Worm (Caenorhabditis elegans): ENCODE results near the gene T19H5.6.
"Not testable (repeated sequence)": the region's sequence is repeated elsewhere in the genome, so short reads cannot be mapped to it uniquely, and the experiment has no call there.

T19H5.6 gene

DNA sequence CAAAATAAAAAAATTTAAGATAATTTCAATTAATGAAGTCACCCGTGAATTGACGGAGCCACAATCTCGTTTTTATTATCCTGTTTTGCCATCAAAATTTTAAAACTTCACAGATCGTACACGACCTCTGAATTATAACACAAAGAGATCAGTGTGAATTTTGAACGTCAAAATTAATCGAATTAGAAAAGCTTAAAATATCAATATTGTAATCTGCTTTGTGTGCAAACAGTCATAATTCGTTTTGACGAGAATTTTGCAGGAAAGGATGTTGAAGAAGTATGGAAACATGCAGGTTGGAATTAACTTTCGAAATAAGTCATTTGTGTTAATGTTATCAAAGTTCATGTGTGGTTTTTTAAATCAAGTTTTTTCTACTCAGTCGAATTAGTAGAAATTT lies 8.1 kb downstream of the T19H5.6 start, which contains the start of gene chil-21:
chil-21 (minus strand) TSS at position 101 of the 400 bp plus-strand sequence.
- TF ChIP-seq F13H6.1, ZK546.5, C34F6.9 (tag; optimal IDR thresholded peaks at IDR 0.05): not testable (repeated sequence)

- TF ChIP-seq mbf-1, ztf-11, nhr-12 (tag; optimal IDR thresholded peaks at IDR 0.05): not testable (repeated sequence)
Observed at ce11 chrII:9459462-9459861, 10.6 kb downstream of the T19H5.6 start, which contains the start of gene R09D1.14. Gene R09D1.14, minus strand, starts transcription at chrII:9459562.

DNA sequence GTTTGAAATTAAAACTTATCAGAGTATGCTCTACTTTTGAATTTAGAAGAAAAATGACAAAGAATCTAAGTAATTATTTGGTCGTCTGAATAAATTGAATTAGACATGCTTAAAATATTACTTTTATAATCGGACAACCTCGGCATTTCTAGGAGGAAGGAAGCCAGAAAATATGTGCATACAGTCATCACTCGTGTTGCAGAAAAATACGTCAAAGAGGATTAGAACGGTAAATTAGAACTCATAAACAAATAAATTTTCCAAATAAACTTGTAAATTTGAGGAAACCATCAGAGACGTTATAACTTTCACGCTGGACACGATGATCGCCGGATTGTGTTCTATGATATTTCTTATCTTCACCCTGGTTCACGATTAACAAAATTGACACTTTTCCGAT lies 15.7 kb downstream of the T19H5.6 start, which contains the start of gene chil-19:
chil-19 (minus strand) TSS at position 101 of the 400 bp plus-strand sequence.
- TF ChIP-seq sma-9 (GFP tag; optimal IDR thresholded peaks at IDR 0.05) (no peak), sma-9 (tag; optimal IDR thresholded peaks at IDR 0.05) (no peak), ceh-82 (tag; optimal IDR thresholded peaks at IDR 0.05) (no peak), elt-3 (tag; optimal IDR thresholded peaks at IDR 0.05) (no peak), lsy-2 (tag; optimal IDR thresholded peaks at IDR 0.05) (no peak), F13H6.1 (tag; optimal IDR thresholded peaks at IDR 0.05) (no peak), nhr-10 (tag; optimal IDR thresholded peaks at IDR 0.05) (no peak), ZK546.5 (tag; optimal IDR thresholded peaks at IDR 0.05) (no peak), unc-62 (GFP tag; optimal IDR thresholded peaks at IDR 0.05) (no peak), ama-1 (optimal IDR thresholded peaks at IDR 0.05) (no peak), lin-39 (tag; optimal IDR thresholded peaks at IDR 0.05) (no peak), fos-1 (tag; optimal IDR thresholded peaks at IDR 0.05) (no peak)

ce11 chrII:9452172-9452571 lies 17.8 kb downstream of the T19H5.6 start, which contains the start of gene R09D1.12:
Gene R09D1.12, minus strand, starts transcription at chrII:9452272.
- not testable (repeated sequence) for TF ChIP-seq sma-9 (GFP tag; optimal IDR thresholded peaks at IDR 0.05); sma-9 (tag; optimal IDR thresholded peaks at IDR 0.05); unc-62 (GFP tag; optimal IDR thresholded peaks at IDR 0.05); sem-4 (tag; optimal IDR thresholded peaks at IDR 0.05)

DNA sequence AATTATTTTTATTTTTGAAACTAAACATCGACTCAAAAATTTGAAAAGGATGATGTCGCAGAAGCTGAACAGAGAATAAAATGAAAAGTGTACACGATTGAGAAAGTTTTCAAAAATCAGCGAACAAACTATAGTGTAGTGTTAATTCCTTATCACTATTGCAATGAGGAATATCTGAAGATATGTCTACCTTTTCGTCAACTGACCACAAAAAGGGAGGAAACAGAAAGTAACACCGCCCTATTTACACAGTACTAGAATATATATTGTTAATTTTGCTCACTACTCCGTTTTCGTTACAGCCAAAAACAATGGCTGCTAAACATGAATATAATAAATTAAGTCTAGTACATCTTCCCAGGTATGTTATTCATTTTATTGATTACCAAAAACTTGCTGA lies 22.1 kb downstream of the T19H5.6 start, which contains the start of gene chil-18:
chil-18 (plus strand) TSS at position 301 of the 400 bp plus-strand sequence.
- TF ChIP-seq lin-13 (GFP tag; optimal IDR thresholded peaks at IDR 0.05) (no peak), skn-1 (tag; optimal IDR thresholded peaks at IDR 0.05) (no peak), nhr-21 (tag; optimal IDR thresholded peaks at IDR 0.05) (no peak), dmd-4 (tag; optimal IDR thresholded peaks at IDR 0.05) (no peak), mab-5 (tag; optimal IDR thresholded peaks at IDR 0.05) (no peak), lsy-2 (tag; optimal IDR thresholded peaks at IDR 0.05) (no peak), gmeb-1 (tag; optimal IDR thresholded peaks at IDR 0.05) (no peak), ama-1 (optimal IDR thresholded peaks at IDR 0.05) (no peak), peb-1 (tag; optimal IDR thresholded peaks at IDR 0.05) (no peak), ztf-4 (tag; optimal IDR thresholded peaks at IDR 0.05) (no peak), crh-2 (tag; optimal IDR thresholded peaks at IDR 0.05) (no peak), nhr-10 (tag; optimal IDR thresholded peaks at IDR 0.05) (no peak), nhr-23 (tag; optimal IDR thresholded peaks at IDR 0.05) (no peak), sma-3 (GFP tag; optimal IDR thresholded peaks at IDR 0.05) (no peak), nhr-6 (tag; optimal IDR thresholded peaks at IDR 0.05) (no peak), nhr-11 (tag; optimal IDR thresholded peaks at IDR 0.05) (no peak)

- TF ChIP-seq unc-55 (GFP tag; optimal IDR thresholded peaks at IDR 0.05) (no peak), lin-13 (GFP tag; optimal IDR thresholded peaks at IDR 0.05) (no peak), nhr-25 (tag; optimal IDR thresholded peaks at IDR 0.05) (no peak), crh-2 (tag; optimal IDR thresholded peaks at IDR 0.05) (no peak), sem-4 (tag; optimal IDR thresholded peaks at IDR 0.05) (no peak), nhr-10 (tag; optimal IDR thresholded peaks at IDR 0.05) (no peak), ceh-16 (tag; optimal IDR thresholded peaks at IDR 0.05) (no peak), ceh-82 (tag; optimal IDR thresholded peaks at IDR 0.05) (no peak), snpc-4 (tag; optimal IDR thresholded peaks at IDR 0.05) (no peak), aly-2 (tag; optimal IDR thresholded peaks at IDR 0.05) (no peak)
Observed at ce11 chrII:9445368-9445767, 24.7 kb downstream of the T19H5.6 start, which contains the start of gene R09D1.13. Gene R09D1.13, minus strand, starts transcription at chrII:9445468.
